Fruit fly (Drosophila melanogaster) whole organism, embryonic: ENCODE measurements around the gene Blos4.

Experiments used
- ATbp ChIP-seq: fragments of 200-800 bp; sonication (Bioruptor generic); optimal IDR thresholded peaks from 2 replicates; lab custom pipeline; 2017; ENCODE audit warnings: missing biosample characterization, mild to moderate bottlenecking, missing genetic modification characterization, missing genetic modification reagents
- Ada2b ChIP-seq: fragments of 200-800 bp; sonication (Bioruptor generic); IDR thresholded peaks from 2 replicates; pipeline ENCODE4 v1.3.6; 2022; ENCODE audit warnings: missing biosample characterization, missing genetic modification characterization
- Atf-2 ChIP-seq: fragments of 200-800 bp; sonication (Bioruptor generic); optimal IDR thresholded peaks from 2 replicates; lab custom pipeline; 2016; ENCODE audit warnings: missing biosample characterization, missing genetic modification characterization
- Bteb2 ChIP-seq: fragments of 200-800 bp; sonication (Bioruptor generic); optimal IDR thresholded peaks from 2 replicates; lab custom pipeline; 2016; ENCODE audit warnings: missing biosample characterization, missing genetic modification characterization
- CG10366 ChIP-seq: fragments of 200-800 bp; sonication (Bioruptor generic); IDR thresholded peaks from 2 replicates; pipeline ENCODE4 v1.3.6; 2022; ENCODE audit warnings: missing biosample characterization, missing genetic modification characterization
- CG10565 ChIP-seq: fragments of 200-800 bp; sonication (Bioruptor generic); optimal IDR thresholded peaks from 3 replicates; lab custom pipeline; 2016; ENCODE audit warnings: missing biosample characterization, mild to moderate bottlenecking, missing genetic modification characterization
- CG10654 ChIP-seq: fragments of 200-800 bp; sonication (Bioruptor generic); optimal IDR thresholded peaks from 2 replicates; lab custom pipeline; 2016; ENCODE audit warnings: missing biosample characterization, missing genetic modification characterization
- CG11456 ChIP-seq: fragments of 200-800 bp; sonication (Bioruptor generic); IDR thresholded peaks from 3 replicates; pipeline ENCODE4 v1.3.6; 2022; ENCODE audit warnings: missing biosample characterization, missing genetic modification characterization
- CG12219 ChIP-seq: fragments of 200-800 bp; sonication (Bioruptor generic); optimal IDR thresholded peaks from 3 replicates; lab custom pipeline; 2018; ENCODE audit warnings: missing biosample characterization, mild to moderate bottlenecking, missing genetic modification characterization
- CG12769 ChIP-seq: fragments of 200-800 bp; sonication (Bioruptor generic); optimal IDR thresholded peaks from 2 replicates; lab custom pipeline; 2019; ENCODE audit warnings: missing biosample characterization, mild to moderate bottlenecking, missing genetic modification characterization, moderate library complexity
- CG13287 ChIP-seq: fragments of 200-800 bp; sonication (Bioruptor generic); IDR thresholded peaks from 2 replicates; pipeline ENCODE4 v1.3.6; 2022; ENCODE audit warnings: missing biosample characterization, missing genetic modification characterization; ENCODE audit not compliant: partially characterized antibody
- CG13424 ChIP-seq: fragments of 200-800 bp; sonication (Bioruptor generic); optimal IDR thresholded peaks from 2 replicates; lab custom pipeline; 2019; ENCODE audit warnings: missing biosample characterization, mild to moderate bottlenecking, missing genetic modification characterization, moderate library complexity
- CG14014 ChIP-seq: fragments of 200-800 bp; sonication (Bioruptor generic); IDR thresholded peaks from 2 replicates; pipeline ENCODE4 v1.3.6; 2022; ENCODE audit warnings: missing biosample characterization, missing genetic modification characterization
- CG15696 ChIP-seq: fragments of 200-800 bp; sonication (Bioruptor generic); optimal IDR thresholded peaks from 2 replicates; lab custom pipeline; 2019; ENCODE audit warnings: missing biosample characterization, mild to moderate bottlenecking, missing genetic modification characterization, moderate library complexity
- CG16815 ChIP-seq: fragments of 200-800 bp; sonication (Bioruptor generic); optimal IDR thresholded peaks from 3 replicates; lab custom pipeline; 2017; ENCODE audit warnings: missing biosample characterization, mild to moderate bottlenecking, missing genetic modification characterization
- CG18599 ChIP-seq: fragments of 200-800 bp; sonication (Bioruptor generic); optimal IDR thresholded peaks from 3 replicates; lab custom pipeline; 2017; ENCODE audit warnings: missing biosample characterization, missing genetic modification characterization, mild to moderate bottlenecking, moderate library complexity, missing genetic modification reagents
- CG34376 ChIP-seq: fragments of 200-800 bp; sonication (Bioruptor generic); optimal IDR thresholded peaks from 2 replicates; lab custom pipeline; 2018; ENCODE audit warnings: missing biosample characterization, mild to moderate bottlenecking, missing genetic modification characterization
- CG42726 ChIP-seq: fragments of 200-800 bp; sonication (Bioruptor generic); IDR thresholded peaks from 2 replicates; pipeline ENCODE4 v1.3.6; 2022; ENCODE audit warnings: missing biosample characterization, missing genetic modification characterization; ENCODE audit not compliant: partially characterized antibody
- CG6689 ChIP-seq: fragments of 200-800 bp; sonication (Bioruptor generic); IDR thresholded peaks from 2 replicates; pipeline ENCODE4 v1.3.6; 2022; ENCODE audit warnings: missing biosample characterization, missing genetic modification characterization
- CG6813 ChIP-seq: fragments of 200-800 bp; sonication (Bioruptor generic); optimal IDR thresholded peaks from 2 replicates; lab custom pipeline; 2017; ENCODE audit warnings: missing biosample characterization, missing genetic modification characterization, mild to moderate bottlenecking, moderate library complexity, missing genetic modification reagents
- CG7963 ChIP-seq: fragments of 200-800 bp; sonication (Bioruptor generic); IDR thresholded peaks from 3 replicates; pipeline ENCODE4 v1.3.6; 2022; ENCODE audit warnings: missing biosample characterization, missing genetic modification characterization; ENCODE audit not compliant: partially characterized antibody
- CG7987 ChIP-seq: fragments of 200-800 bp; sonication (Bioruptor generic); optimal IDR thresholded peaks from 2 replicates; lab custom pipeline; 2018; ENCODE audit warnings: missing biosample characterization, mild to moderate bottlenecking, missing genetic modification characterization, moderate library complexity
- CG8290 ChIP-seq, 3 experiments: fragments of 200-800 bp; sonication (Bioruptor generic); optimal IDR thresholded peaks; 2 replicates each; lab custom pipeline; 2016 to 2019; ENCODE audit warnings: missing biosample characterization in 3 of 3, missing genetic modification characterization in 3 of 3, mild to moderate bottlenecking in 2 of 3, moderate library complexity in 1 of 3
- CG9437 ChIP-seq: fragments of 200-800 bp; sonication (Bioruptor generic); optimal IDR thresholded peaks from 2 replicates; lab custom pipeline; 2018; ENCODE audit warnings: missing biosample characterization, mild to moderate bottlenecking, missing genetic modification characterization
- Hmr ChIP-seq: fragments of 200-800 bp; sonication (Bioruptor generic); optimal IDR thresholded peaks from 3 replicates; lab custom pipeline; 2017; ENCODE audit warnings: mild to moderate bottlenecking, missing biosample characterization, missing genetic modification reagents, missing genetic modification characterization
- Jarid2 ChIP-seq: fragments of 200-800 bp; sonication (Bioruptor generic); optimal IDR thresholded peaks from 3 replicates; lab custom pipeline; 2017; ENCODE audit warnings: mild to moderate bottlenecking, missing biosample characterization, missing genetic modification reagents, missing genetic modification characterization
- Lhr ChIP-seq: fragments of 200-800 bp; sonication (Bioruptor generic); optimal IDR thresholded peaks from 3 replicates; lab custom pipeline; 2017; ENCODE audit warnings: mild to moderate bottlenecking, missing biosample characterization, missing genetic modification reagents, missing genetic modification characterization
- Meics ChIP-seq: fragments of 200-800 bp; sonication (Bioruptor generic); optimal IDR thresholded peaks from 2 replicates; lab custom pipeline; 2017; ENCODE audit warnings: missing biosample characterization, mild to moderate bottlenecking, missing genetic modification characterization
- Scr ChIP-seq: fragments of 200-800 bp; sonication (Bioruptor generic); IDR thresholded peaks from 2 replicates; pipeline ENCODE4 v1.3.6; 2022; ENCODE audit warnings: missing biosample characterization, missing genetic modification characterization; ENCODE audit not compliant: partially characterized antibody
- Sin3A ChIP-seq: fragments of >200 bp; optimal IDR thresholded peaks from 2 replicates; lab custom pipeline; 2018
- az2 ChIP-seq: fragments of 200-800 bp; sonication (Bioruptor generic); optimal IDR thresholded peaks from 3 replicates; lab custom pipeline; 2016; ENCODE audit warnings: missing biosample characterization, missing genetic modification characterization
- danr ChIP-seq: fragments of 200-800 bp; sonication (Bioruptor generic); IDR thresholded peaks from 2 replicates; pipeline ENCODE4 v1.3.6; 2022; ENCODE audit warnings: missing biosample characterization, missing genetic modification characterization
- dati ChIP-seq: fragments of 200-800 bp; sonication (Bioruptor generic); IDR thresholded peaks from 2 replicates; pipeline ENCODE4 v1.3.6; 2022; ENCODE audit warnings: missing biosample characterization, missing genetic modification characterization
- gce ChIP-seq: fragments of 200-800 bp; sonication (Bioruptor generic); IDR thresholded peaks from 3 replicates; pipeline ENCODE4 v1.3.6; 2022; ENCODE audit warnings: missing biosample characterization, missing genetic modification characterization
- ham ChIP-seq: fragments of 200-800 bp; sonication (Bioruptor generic); IDR thresholded peaks from 2 replicates; pipeline ENCODE4 v1.3.6; 2022; ENCODE audit warnings: missing biosample characterization, missing genetic modification characterization
- kah ChIP-seq: fragments of 200-800 bp; sonication (Bioruptor generic); optimal IDR thresholded peaks from 2 replicates; lab custom pipeline; 2018; ENCODE audit warnings: missing biosample characterization, mild to moderate bottlenecking, missing genetic modification characterization
- kay ChIP-seq: fragments of 200-800 bp; sonication (Bioruptor generic); optimal IDR thresholded peaks from 2 replicates; lab custom pipeline; 2016; ENCODE audit warnings: missing biosample characterization, missing genetic modification characterization
- klu ChIP-seq: fragments of 200-800 bp; sonication (Bioruptor generic); IDR thresholded peaks from 2 replicates; pipeline ENCODE4 v1.3.6; 2022; ENCODE audit warnings: missing biosample characterization, missing genetic modification characterization
- lilli ChIP-seq: fragments of 200-800 bp; sonication (Bioruptor generic); optimal IDR thresholded peaks from 3 replicates; lab custom pipeline; 2016; ENCODE audit warnings: missing biosample characterization, missing genetic modification characterization
- lmd ChIP-seq: fragments of 200-800 bp; sonication (Bioruptor generic); IDR thresholded peaks from 2 replicates; pipeline ENCODE4 v1.3.6; 2022; ENCODE audit warnings: missing biosample characterization, missing genetic modification characterization
- lola ChIP-seq, 3 experiments: fragments of >200 bp in 2 of 3; fragments of 200-800 bp in 1 of 3; sonication (Bioruptor generic) in 1 of 3; optimal IDR thresholded peaks; 2 replicates each; lab custom pipeline; 2017 to 2019; ENCODE audit warnings: missing biosample characterization in 3 of 3, missing genetic modification characterization in 3 of 3, mild to moderate bottlenecking in 1 of 3, moderate library complexity in 1 of 3
- nerfin-2 ChIP-seq: fragments of 200-800 bp; sonication (Bioruptor generic); IDR thresholded peaks from 2 replicates; pipeline ENCODE4 v1.3.6; 2022; ENCODE audit warnings: missing biosample characterization, missing genetic modification characterization; ENCODE audit not compliant: partially characterized antibody
- pb ChIP-seq: fragments of 200-800 bp; sonication (Bioruptor generic); optimal IDR thresholded peaks from 3 replicates; lab custom pipeline; 2016; ENCODE audit warnings: missing biosample characterization, missing genetic modification characterization
- sens ChIP-seq: fragments of 200-800 bp; sonication (Bioruptor generic); peaks from one replicate; lab custom pipeline; 2016; ENCODE audit warnings: missing biosample characterization, missing genetic modification characterization
- seq ChIP-seq: fragments of 200-800 bp; sonication (Bioruptor generic); IDR thresholded peaks from 2 replicates; pipeline ENCODE4 v1.3.6; 2022; ENCODE audit warnings: missing biosample characterization, missing genetic modification characterization
- ssp ChIP-seq: fragments of 200-800 bp; sonication (Bioruptor generic); IDR thresholded peaks from 2 replicates; pipeline ENCODE4 v1.3.6; 2022; ENCODE audit warnings: missing biosample characterization, missing genetic modification characterization
- vvl ChIP-seq: fragments of 200-800 bp; sonication (Bioruptor generic); IDR thresholded peaks from 2 replicates; pipeline ENCODE4 v1.3.6; 2022; ENCODE audit warnings: missing biosample characterization, missing genetic modification characterization
- zen2 ChIP-seq: fragments of 200-800 bp; sonication (Bioruptor generic); IDR thresholded peaks from 3 replicates; pipeline ENCODE4 v1.3.6; 2022; ENCODE audit warnings: missing biosample characterization, missing genetic modification characterization; ENCODE audit not compliant: partially characterized antibody

Gene Blos4

dm6 chr3L:10855419-10856213 is 23.3 kb upstream of the Blos4 start (continued):
- TF ChIP-seq CG10565 (GFP tag; lab: Kevin White, UChicago) (peak; percentile 31), ATbp (GFP tag; lab: Kevin White, UChicago) (peak; percentile 78), Scr (GFP tag; lab: Robert Waterston, UW) (no peak), lola (GFP tag; optimal IDR thresholded peaks at IDR 0.05; lab: Kevin White, UChicago) (peak in 1 of 3 experiments; percentile 93), CG6689 (peak; percentile 92), zen2 (GFP tag; lab: Robert Waterston, UW) (no peak), dati (peak; percentile 56; the same call in 1 of the 2 replicates), ssp (peak; percentile 85), kah (GFP tag; lab: Kevin White, UChicago) (peak; percentile 74), Jarid2 (peak; percentile 31), seq (GFP tag; lab: Robert Waterston, UW) (peak; percentile 76), gce (GFP tag; lab: Robert Waterston, UW) (peak; percentile 77; the same call in 2 of the 3 replicates), CG10366 (GFP tag; lab: Robert Waterston, UW) (peak; percentile 79), Atf-2 (GFP tag; lab: Kevin White, UChicago) (no peak), Sin3A (no peak), Bteb2 (GFP tag; lab: Kevin White, UChicago) (peak; percentile 17), nerfin-2 (GFP tag; lab: Robert Waterston, UW) (no peak), Ada2b (peak; percentile 83), CG42726 (GFP tag; lab: Robert Waterston, UW) (no peak), klu (peak; percentile 78), CG9437 (GFP tag; lab: Kevin White, UChicago) (peak; percentile 79), CG16815 (peak; percentile 88), CG12769 (no peak), lmd (GFP tag; lab: Robert Waterston, UW) (peak; percentile 89), CG13424 (tag; lab: Kevin White, UChicago) (peak; percentile 90), az2 (GFP tag; lab: Kevin White, UChicago) (peak; percentile 78), Hmr (peak; percentile 91), CG14014 (GFP tag; lab: Robert Waterston, UW) (peak; percentile 82), CG11456 (peak; percentile 76; the same call in 1 of the 3 replicates), ham (no peak), CG12219 (GFP tag; lab: Kevin White, UChicago) (peak; percentile 73), danr (peak; percentile 79), CG10654 (GFP tag; lab: Kevin White, UChicago) (peak; percentile 78), Lhr (peak; percentile 24), CG7963 (no peak), CG7987 (GFP tag; lab: Kevin White, UChicago) (peak; percentile 30), vvl (GFP tag; lab: Robert Waterston, UW) (peak; percentile 90), kay (GFP tag; lab: Kevin White, UChicago) (peak; percentile 11), pb (GFP tag; lab: Kevin White, UChicago) (no peak), sens (peak; percentile 74), CG8290 (GFP tag; optimal IDR thresholded peaks at IDR 0.05; lab: Kevin White, UChicago) (peak; percentile 59), CG8290 (tag; optimal IDR thresholded peaks at IDR 0.05; lab: Kevin White, UChicago) (peak; percentile 13 to 27), lilli (GFP tag; lab: Kevin White, UChicago) (peak; percentile 61), CG18599 (GFP tag; lab: Kevin White, UChicago) (peak; percentile 93), Meics (GFP tag; lab: Kevin White, UChicago) (peak; percentile 88), CG13287 (GFP tag; lab: Robert Waterston, UW) (no peak), CG6813 (GFP tag; lab: Kevin White, UChicago) (peak; percentile 87), CG34376 (no peak), CG15696 (tag; lab: Kevin White, UChicago) (peak; percentile 97)
